Fruit fly (Drosophila melanogaster) whole organism, embryonic: ENCODE results near the gene Polr3E.
A peak's percentile ranks its signal among the peaks of the same experiment; 100 is the strongest.

ENCODE experiments used
- BtbVII ChIP-seq: fragments of 200-800 bp; sonication (Bioruptor generic); optimal IDR thresholded peaks from 3 replicates; lab custom pipeline; 2017; ENCODE audit warnings: missing biosample characterization, mild to moderate bottlenecking, missing genetic modification characterization
- CG13894 ChIP-seq: fragments of 200-800 bp; sonication (Bioruptor generic); optimal IDR thresholded peaks from 3 replicates; lab custom pipeline; 2018; ENCODE audit warnings: missing biosample characterization, mild to moderate bottlenecking, missing genetic modification characterization, moderate library complexity
- CG14014 ChIP-seq: fragments of 200-800 bp; sonication (Bioruptor generic); IDR thresholded peaks from 2 replicates; pipeline ENCODE4 v1.3.6; 2022; ENCODE audit warnings: missing biosample characterization, missing genetic modification characterization
- CG14710 ChIP-seq: fragments of 200-800 bp; sonication (Bioruptor generic); optimal IDR thresholded peaks from 3 replicates; lab custom pipeline; 2019; ENCODE audit warnings: missing biosample characterization, mild to moderate bottlenecking, missing genetic modification characterization, moderate library complexity
- CG18011 ChIP-seq: fragments of 200-800 bp; sonication (Bioruptor generic); optimal IDR thresholded peaks from 2 replicates; lab custom pipeline; 2017; ENCODE audit warnings: missing biosample characterization, missing genetic modification characterization, mild to moderate bottlenecking, moderate library complexity, missing genotype
- CG1832 ChIP-seq: fragments of 200-800 bp; sonication (Bioruptor generic); optimal IDR thresholded peaks from 2 replicates; lab custom pipeline; 2017; ENCODE audit warnings: missing biosample characterization, mild to moderate bottlenecking, missing genetic modification characterization, inconsistent platforms
- CG32532 ChIP-seq: fragments of 200-800 bp; sonication (Bioruptor generic); IDR thresholded peaks from 2 replicates; pipeline ENCODE4 v1.3.6; 2022; ENCODE audit warnings: missing biosample characterization, missing genetic modification characterization
- CG32767 ChIP-seq: fragments of 200-800 bp; sonication (Bioruptor generic); IDR thresholded peaks from 2 replicates; pipeline ENCODE4 v1.3.6; 2022; ENCODE audit warnings: missing biosample characterization, missing genetic modification characterization
- CG3847 ChIP-seq: fragments of 200-800 bp; sonication (Bioruptor generic); IDR thresholded peaks from 2 replicates; pipeline ENCODE4 v1.3.6; 2022; ENCODE audit warnings: missing biosample characterization, missing genetic modification characterization
- CG4360 ChIP-seq: fragments of 200-800 bp; sonication (Bioruptor generic); IDR thresholded peaks from 2 replicates; pipeline ENCODE4 v1.3.6; 2022; ENCODE audit warnings: missing biosample characterization, missing genetic modification characterization
- CG43689 ChIP-seq: fragments of 200-800 bp; sonication (Bioruptor generic); IDR thresholded peaks from 2 replicates; pipeline ENCODE4 v1.3.6; 2022; ENCODE audit warnings: missing biosample characterization, missing genetic modification characterization
- CG5245 ChIP-seq: fragments of 200-800 bp; sonication (Bioruptor generic); optimal IDR thresholded peaks from 3 replicates; lab custom pipeline; 2016; ENCODE audit warnings: missing biosample characterization, missing genetic modification characterization
- CG7357 ChIP-seq: fragments of 200-800 bp; sonication (Bioruptor generic); IDR thresholded peaks from 3 replicates; pipeline ENCODE4 v1.3.6; 2022; ENCODE audit warnings: missing biosample characterization, missing genetic modification characterization
- CG7839 ChIP-seq: fragments of 200-800 bp; sonication (Bioruptor generic); optimal IDR thresholded peaks from 3 replicates; lab custom pipeline; 2018; ENCODE audit warnings: missing biosample characterization, mild to moderate bottlenecking, missing genetic modification characterization, moderate library complexity
- CG7987 ChIP-seq: fragments of 200-800 bp; sonication (Bioruptor generic); optimal IDR thresholded peaks from 2 replicates; lab custom pipeline; 2018; ENCODE audit warnings: missing biosample characterization, mild to moderate bottlenecking, missing genetic modification characterization, moderate library complexity
- CG8924 ChIP-seq: fragments of 200-800 bp; optimal IDR thresholded peaks from 3 replicates; lab custom pipeline; 2019; ENCODE audit warnings: missing biosample characterization, mild to moderate bottlenecking, missing genetic modification characterization, moderate library complexity
- CkIIα-i1 ChIP-seq: fragments of 200-800 bp; sonication (Bioruptor generic); IDR thresholded peaks from 2 replicates; pipeline ENCODE4 v1.3.6; 2022; ENCODE audit warnings: missing biosample characterization, missing genetic modification characterization
- Dbx ChIP-seq: fragments of 200-800 bp; sonication (Bioruptor generic); IDR thresholded peaks from 3 replicates; pipeline ENCODE4 v1.3.6; 2022; ENCODE audit warnings: missing biosample characterization, missing genetic modification characterization
- Deaf1 ChIP-seq: fragments of 200-800 bp; optimal IDR thresholded peaks from 3 replicates; lab custom pipeline; 2019; ENCODE audit warnings: missing biosample characterization, mild to moderate bottlenecking, missing genetic modification characterization, moderate library complexity
- Dek ChIP-seq: fragments of 200-800 bp; sonication (Bioruptor generic); optimal IDR thresholded peaks from 3 replicates; lab custom pipeline; 2019; ENCODE audit warnings: missing biosample characterization, mild to moderate bottlenecking, missing genetic modification characterization, moderate library complexity
- Drgx ChIP-seq: fragments of 200-800 bp; sonication (Bioruptor generic); IDR thresholded peaks from 2 replicates; pipeline ENCODE4 v1.3.6; 2022; ENCODE audit warnings: missing biosample characterization, missing genetic modification characterization
- GATAe ChIP-seq: fragments of 200-800 bp; sonication (Bioruptor generic); conservative IDR thresholded peaks from 2 replicates; pipeline ENCODE4 v1.3.6; 2022; ENCODE audit warnings: missing biosample characterization, missing genetic modification characterization
- Gug ChIP-seq: fragments of 200-800 bp; sonication (Bioruptor generic); IDR thresholded peaks from 4 replicates; pipeline ENCODE4 v1.3.6; 2022; ENCODE audit warnings: missing biosample characterization, missing genetic modification characterization
- H2.0 ChIP-seq: fragments of 200-800 bp; sonication (Bioruptor generic); IDR thresholded peaks from 2 replicates; pipeline ENCODE4 v1.3.6; 2022; ENCODE audit warnings: missing biosample characterization, missing genetic modification characterization
- HmgZ ChIP-seq: fragments of 200-800 bp; sonication (Bioruptor generic); optimal IDR thresholded peaks from 2 replicates; lab custom pipeline; 2018; ENCODE audit warnings: missing biosample characterization, mild to moderate bottlenecking, missing genetic modification characterization
- Pdp1 ChIP-seq, 2 experiments: fragments of 200-800 bp; sonication (Bioruptor generic); optimal IDR thresholded peaks; 3 replicates each; lab custom pipeline; 2016; ENCODE audit warnings: missing biosample characterization in 2 of 2, missing genetic modification characterization in 2 of 2, mild to moderate bottlenecking in 1 of 2, moderate library complexity in 1 of 2
- Poxn ChIP-seq: fragments of 200-800 bp; sonication (Bioruptor generic); IDR thresholded peaks from 2 replicates; pipeline ENCODE4 v1.3.6; 2022; ENCODE audit warnings: missing biosample characterization, missing genetic modification characterization
- Sox102F ChIP-seq: fragments of 200-800 bp; sonication (Bioruptor generic); optimal IDR thresholded peaks from 2 replicates; lab custom pipeline; 2018; ENCODE audit warnings: missing biosample characterization, mild to moderate bottlenecking, missing genetic modification characterization, moderate library complexity
- Ssrp ChIP-seq: fragments of 200-800 bp; sonication (Bioruptor generic); optimal IDR thresholded peaks from 2 replicates; lab custom pipeline; 2018; ENCODE audit warnings: missing biosample characterization, mild to moderate bottlenecking, missing genetic modification characterization, moderate library complexity
- az2 ChIP-seq: fragments of 200-800 bp; sonication (Bioruptor generic); optimal IDR thresholded peaks from 3 replicates; lab custom pipeline; 2016; ENCODE audit warnings: missing biosample characterization, missing genetic modification characterization
- bbx ChIP-seq: fragments of 200-800 bp; sonication (Bioruptor generic); IDR thresholded peaks from 2 replicates; pipeline ENCODE4 v1.3.6; 2022; ENCODE audit warnings: missing biosample characterization, missing genetic modification characterization; ENCODE audit not compliant: partially characterized antibody
- bigmax ChIP-seq: fragments of 200-800 bp; sonication (Bioruptor generic); optimal IDR thresholded peaks from 2 replicates; lab custom pipeline; 2018; ENCODE audit warnings: missing biosample characterization, mild to moderate bottlenecking, missing genetic modification characterization
- cato ChIP-seq: fragments of 200-800 bp; sonication (Bioruptor generic); optimal IDR thresholded peaks from 2 replicates; lab custom pipeline; 2016; ENCODE audit warnings: missing biosample characterization, missing genetic modification characterization, borderline replicate concordance
- caup ChIP-seq: fragments of 200-800 bp; sonication (Bioruptor generic); optimal IDR thresholded peaks from 3 replicates; lab custom pipeline; 2017; ENCODE audit warnings: missing biosample characterization, mild to moderate bottlenecking, missing genetic modification characterization, moderate library complexity; ENCODE audit not compliant: severe bottlenecking
- chn ChIP-seq: fragments of 200-800 bp; sonication (Bioruptor generic); optimal IDR thresholded peaks from 2 replicates; lab custom pipeline; 2016; ENCODE audit warnings: missing biosample characterization, missing genetic modification characterization
- corto ChIP-seq: fragments of 200-800 bp; sonication (Bioruptor generic); optimal IDR thresholded peaks from 2 replicates; lab custom pipeline; 2016; ENCODE audit warnings: missing biosample characterization, mild to moderate bottlenecking, missing genetic modification characterization, moderate library complexity
- crol ChIP-seq: fragments of 200-800 bp; sonication (Bioruptor generic); IDR thresholded peaks from 2 replicates; pipeline ENCODE4 v1.3.6; 2022; ENCODE audit warnings: missing biosample characterization, missing genetic modification characterization
- ewg ChIP-seq: fragments of 200-800 bp; sonication (Bioruptor generic); optimal IDR thresholded peaks from 3 replicates; lab custom pipeline; 2017; ENCODE audit warnings: mild to moderate bottlenecking, missing biosample characterization, missing genetic modification reagents, missing genetic modification characterization
- fd64A ChIP-seq: fragments of 200-800 bp; sonication (Bioruptor generic); optimal IDR thresholded peaks from 3 replicates; lab custom pipeline; 2018; ENCODE audit warnings: missing biosample characterization, mild to moderate bottlenecking, missing genetic modification characterization
- fd96Cb ChIP-seq: fragments of 200-800 bp; sonication (Bioruptor generic); optimal IDR thresholded peaks from 2 replicates; lab custom pipeline; 2018; ENCODE audit warnings: missing biosample characterization, mild to moderate bottlenecking, missing genetic modification characterization, moderate library complexity
- fru ChIP-seq: fragments of >200 bp; optimal IDR thresholded peaks from 2 replicates; lab custom pipeline; 2017
- knrl ChIP-seq: fragments of 200-800 bp; sonication (Bioruptor generic); IDR thresholded peaks from 3 replicates; pipeline ENCODE4 v1.3.6; 2022; ENCODE audit warnings: missing biosample characterization, missing genetic modification characterization; ENCODE audit not compliant: partially characterized antibody
- mam ChIP-seq: fragments of 200-800 bp; sonication (Bioruptor generic); optimal IDR thresholded peaks from 3 replicates; lab custom pipeline; 2016; ENCODE audit warnings: missing biosample characterization, missing genetic modification characterization
- nerfin-2 ChIP-seq: fragments of 200-800 bp; sonication (Bioruptor generic); IDR thresholded peaks from 2 replicates; pipeline ENCODE4 v1.3.6; 2022; ENCODE audit warnings: missing biosample characterization, missing genetic modification characterization; ENCODE audit not compliant: partially characterized antibody
- slou ChIP-seq: fragments of 200-800 bp; sonication (Bioruptor generic); optimal IDR thresholded peaks from 3 replicates; lab custom pipeline; 2016; ENCODE audit warnings: missing biosample characterization, missing genetic modification characterization
- sug ChIP-seq: fragments of 200-800 bp; optimal IDR thresholded peaks from 2 replicates; lab custom pipeline; 2019; ENCODE audit warnings: missing biosample characterization, mild to moderate bottlenecking, missing genetic modification characterization, moderate library complexity
- twi ChIP-seq: fragments of 200-800 bp; optimal IDR thresholded peaks from 2 replicates; lab custom pipeline; 2019; ENCODE audit warnings: missing biosample characterization, mild to moderate bottlenecking, missing genetic modification characterization, moderate library complexity
- wek ChIP-seq: fragments of 200-800 bp; sonication (Bioruptor generic); optimal IDR thresholded peaks from 3 replicates; lab custom pipeline; 2018; ENCODE audit warnings: missing biosample characterization, mild to moderate bottlenecking, missing genetic modification characterization, moderate library complexity

Gene Polr3E

dm6 chr3L:21010846-21011607 is 20.6 kb upstream of the Polr3E start (continued):
- TF ChIP-seq bigmax (GFP tag; lab: Kevin White, UChicago) (no peak), CG7357 (GFP tag; lab: Robert Waterston, UW) (0 out of 3 replicates have a peak, but pooled peaks have one; percentile 20), CG32532 (GFP tag; lab: Robert Waterston, UW) (peak; percentile 29; the same call in 1 of the 2 replicates), GATAe (GFP tag; lab: Robert Waterston, UW) (peak; percentile 63), CG14014 (GFP tag; lab: Robert Waterston, UW) (0 out of 2 replicates have a peak, but pooled peaks have one; percentile 10), CG7987 (GFP tag; lab: Kevin White, UChicago) (no peak), CG18011 (GFP tag; lab: Kevin White, UChicago) (no peak), Gug (GFP tag; lab: Robert Waterston, UW) (no peak), Dbx (GFP tag; lab: Robert Waterston, UW) (0 out of 3 replicates have a peak, but pooled peaks have one; percentile 22), crol (GFP tag; lab: Robert Waterston, UW) (peak; percentile 69; the same call in 1 of the 2 replicates), CkIIα-i1 (no peak), nerfin-2 (GFP tag; lab: Robert Waterston, UW) (no peak), ewg (no peak), Drgx (GFP tag; lab: Robert Waterston, UW) (0 out of 2 replicates have a peak, but pooled peaks have one; percentile 23), fd96Cb (tag; lab: Kevin White, UChicago) (peak; percentile 19), sug (tag; lab: Kevin White, UChicago) (peak; percentile 57), CG32767 (peak; percentile 54; the same call in 1 of the 2 replicates), CG3847 (no peak), CG14710 (tag; lab: Kevin White, UChicago) (no peak), Pdp1 (GFP tag; optimal IDR thresholded peaks at IDR 0.05; lab: Kevin White, UChicago) (peak in 1 of 2 experiments; percentile 91), az2 (GFP tag; lab: Kevin White, UChicago) (no peak), CG4360 (GFP tag; lab: Robert Waterston, UW) (peak; percentile 43; the same call in 1 of the 2 replicates), slou (GFP tag; lab: Kevin White, UChicago) (no peak), fd64A (GFP tag; lab: Kevin White, UChicago) (no peak), BtbVII (GFP tag; lab: Kevin White, UChicago) (peak; percentile 15), cato (GFP tag; lab: Kevin White, UChicago) (no peak), CG13894 (tag; lab: Kevin White, UChicago) (no peak), HmgZ (tag; lab: Kevin White, UChicago) (no peak), fru (no peak), bbx (GFP tag; lab: Robert Waterston, UW) (no peak), Dek (peak; percentile 11), caup (GFP tag; lab: Kevin White, UChicago) (peak; percentile 22), knrl (no peak), chn (GFP tag; lab: Kevin White, UChicago) (peak; percentile 14), Ssrp (tag; lab: Kevin White, UChicago) (peak; percentile 29), CG8924 (no peak), twi (tag; lab: Kevin White, UChicago) (peak; percentile 11), CG7839 (tag; lab: Kevin White, UChicago) (peak; percentile 55), CG43689 (GFP tag; lab: Robert Waterston, UW) (no peak), wek (no peak), Poxn (no peak), CG5245 (GFP tag; lab: Kevin White, UChicago) (no peak), H2.0 (GFP tag; lab: Robert Waterston, UW) (no peak), mam (GFP tag; lab: Kevin White, UChicago) (peak; percentile 5), corto (GFP tag; lab: Kevin White, UChicago) (no peak), Sox102F (GFP tag; lab: Kevin White, UChicago) (peak; percentile 49), Deaf1 (tag; lab: Kevin White, UChicago) (peak; percentile 32), CG1832 (GFP tag; lab: Kevin White, UChicago) (peak; percentile 88)
